Fruit fly (Drosophila melanogaster) whole organism, embryonic: ENCODE results near the gene CG18598.

Source experiments
- ATbp ChIP-seq: fragments of 200-800 bp; sonication (Bioruptor generic); optimal IDR thresholded peaks from 2 replicates; lab custom pipeline; 2017; ENCODE audit warnings: missing biosample characterization, mild to moderate bottlenecking, missing genetic modification characterization, missing genetic modification reagents
- Bteb2 ChIP-seq: fragments of 200-800 bp; sonication (Bioruptor generic); optimal IDR thresholded peaks from 2 replicates; lab custom pipeline; 2016; ENCODE audit warnings: missing biosample characterization, missing genetic modification characterization
- CG1024 ChIP-seq: fragments of 200-800 bp; sonication (Bioruptor generic); IDR thresholded peaks from 2 replicates; pipeline ENCODE4 v1.3.6; 2022; ENCODE audit warnings: missing biosample characterization, missing genetic modification characterization
- CG10366 ChIP-seq: fragments of 200-800 bp; sonication (Bioruptor generic); IDR thresholded peaks from 2 replicates; pipeline ENCODE4 v1.3.6; 2022; ENCODE audit warnings: missing biosample characterization, missing genetic modification characterization
- CG12071 ChIP-seq: fragments of 200-800 bp; sonication (Bioruptor generic); optimal IDR thresholded peaks from 3 replicates; lab custom pipeline; 2018; ENCODE audit warnings: missing biosample characterization, mild to moderate bottlenecking, missing genetic modification characterization
- CG13894 ChIP-seq: fragments of 200-800 bp; sonication (Bioruptor generic); optimal IDR thresholded peaks from 3 replicates; lab custom pipeline; 2018; ENCODE audit warnings: missing biosample characterization, mild to moderate bottlenecking, missing genetic modification characterization, moderate library complexity
- CG14965 ChIP-seq: fragments of 200-800 bp; sonication (Bioruptor generic); optimal IDR thresholded peaks from 2 replicates; lab custom pipeline; 2016; ENCODE audit warnings: missing biosample characterization, missing genetic modification characterization, borderline replicate concordance
- CG15073 ChIP-seq: fragments of 200-800 bp; sonication (Bioruptor generic); optimal IDR thresholded peaks from 2 replicates; lab custom pipeline; 2016; ENCODE audit warnings: missing biosample characterization, missing genetic modification characterization
- CG16813 ChIP-seq: fragments of 200-800 bp; sonication (Bioruptor generic); IDR thresholded peaks from 3 replicates; pipeline ENCODE4 v1.3.6; 2022; ENCODE audit warnings: missing biosample characterization, missing genetic modification characterization; ENCODE audit not compliant: partially characterized antibody
- CG17186 ChIP-seq: fragments of 200-800 bp; sonication (Bioruptor generic); optimal IDR thresholded peaks from 3 replicates; lab custom pipeline; 2017; ENCODE audit warnings: missing biosample characterization, missing genetic modification reagents, missing genetic modification characterization
- CG17328 ChIP-seq: fragments of 200-800 bp; sonication (Bioruptor generic); IDR thresholded peaks from 2 replicates; pipeline ENCODE4 v1.3.6; 2022; ENCODE audit warnings: missing biosample characterization, missing genetic modification characterization
- CG18764 ChIP-seq: fragments of 200-800 bp; sonication (Bioruptor generic); optimal IDR thresholded peaks from 3 replicates; lab custom pipeline; 2016; ENCODE audit warnings: missing biosample characterization, missing genetic modification characterization
- CG30403 ChIP-seq: fragments of 200-800 bp; sonication (Bioruptor generic); optimal IDR thresholded peaks from 3 replicates; lab custom pipeline; 2016; ENCODE audit warnings: missing biosample characterization, missing genetic modification characterization
- CG33557 ChIP-seq: fragments of 200-800 bp; sonication (Bioruptor generic); optimal IDR thresholded peaks from 2 replicates; lab custom pipeline; 2019; ENCODE audit warnings: missing biosample characterization, mild to moderate bottlenecking, missing genetic modification characterization, moderate library complexity
- CG34422 ChIP-seq: fragments of 200-800 bp; sonication (Bioruptor generic); IDR thresholded peaks from 3 replicates; pipeline ENCODE4 v1.3.6; 2022; ENCODE audit warnings: missing biosample characterization, missing genetic modification characterization
- CG3726 ChIP-seq: fragments of 200-800 bp; sonication (Bioruptor generic); IDR thresholded peaks from 3 replicates; pipeline ENCODE4, ENCODE4 v1.3.6; 2022; ENCODE audit warnings: missing biosample characterization, missing genetic modification characterization
- CG3847 ChIP-seq: fragments of 200-800 bp; sonication (Bioruptor generic); IDR thresholded peaks from 2 replicates; pipeline ENCODE4 v1.3.6; 2022; ENCODE audit warnings: missing biosample characterization, missing genetic modification characterization
- CG4328 ChIP-seq: fragments of 200-800 bp; sonication (Bioruptor generic); optimal IDR thresholded peaks from 3 replicates; lab custom pipeline; 2017; ENCODE audit warnings: missing biosample characterization, missing genetic modification reagents, missing genetic modification characterization
- CG4707 ChIP-seq: fragments of 200-800 bp; sonication (Bioruptor generic); optimal IDR thresholded peaks from 2 replicates; lab custom pipeline; 2018; ENCODE audit warnings: missing biosample characterization, mild to moderate bottlenecking, missing genetic modification characterization, moderate library complexity
- CG5180 ChIP-seq: fragments of 200-800 bp; sonication (Bioruptor generic); optimal IDR thresholded peaks from 3 replicates; lab custom pipeline; 2017; ENCODE audit warnings: missing biosample characterization, missing genetic modification characterization, mild to moderate bottlenecking, moderate library complexity, missing genetic modification reagents
- CG8281 ChIP-seq: fragments of 200-800 bp; sonication (Bioruptor generic); optimal IDR thresholded peaks from 2 replicates; lab custom pipeline; 2018; ENCODE audit warnings: missing biosample characterization, mild to moderate bottlenecking, missing genetic modification characterization, moderate library complexity
- CG8924 ChIP-seq: fragments of 200-800 bp; optimal IDR thresholded peaks from 3 replicates; lab custom pipeline; 2019; ENCODE audit warnings: missing biosample characterization, mild to moderate bottlenecking, missing genetic modification characterization, moderate library complexity
- CG9797 ChIP-seq: fragments of 200-800 bp; sonication (Bioruptor generic); optimal IDR thresholded peaks from 3 replicates; lab custom pipeline; 2018; ENCODE audit warnings: missing biosample characterization, mild to moderate bottlenecking, missing genetic modification characterization
- D ChIP-seq, 2 experiments: fragments of 200-800 bp in 1 of 2; fragments of >200 bp in 1 of 2; sonication (Bioruptor generic) in 1 of 2; optimal IDR thresholded peaks; 2 replicates in 1 of 2; 3 replicates in 1 of 2; lab custom pipeline; 2017; ENCODE audit warnings: mild to moderate bottlenecking in 1 of 2, missing biosample characterization in 1 of 2, missing genetic modification characterization in 1 of 2, missing genetic modification reagents in 1 of 2
- Dek ChIP-seq: fragments of 200-800 bp; sonication (Bioruptor generic); optimal IDR thresholded peaks from 3 replicates; lab custom pipeline; 2019; ENCODE audit warnings: missing biosample characterization, mild to moderate bottlenecking, missing genetic modification characterization, moderate library complexity
- E2f2 ChIP-seq: fragments of 200-800 bp; sonication (Bioruptor generic); IDR thresholded peaks from 2 replicates; pipeline ENCODE4 v1.3.6; 2022; ENCODE audit warnings: missing biosample characterization, missing genetic modification characterization
- H15 ChIP-seq: fragments of 200-800 bp; sonication (Bioruptor generic); IDR thresholded peaks from 3 replicates; pipeline ENCODE4 v1.3.6; 2022; ENCODE audit warnings: missing biosample characterization, missing genetic modification characterization
- HLHmδ ChIP-seq: fragments of 200-800 bp; sonication (Bioruptor generic); optimal IDR thresholded peaks from 2 replicates; lab custom pipeline; 2018; ENCODE audit warnings: missing biosample characterization, mild to moderate bottlenecking, missing genetic modification characterization, moderate library complexity
- Med ChIP-seq: fragments of 200-800 bp; sonication (Bioruptor generic); peaks from one replicate; lab custom pipeline; 2016; ENCODE audit warnings: missing biosample characterization, missing genetic modification characterization, mild to moderate bottlenecking, inconsistent platforms, moderate library complexity
- Nf-YC ChIP-seq: fragments of 200-800 bp; optimal IDR thresholded peaks from 3 replicates; lab custom pipeline; 2019; ENCODE audit warnings: missing biosample characterization, mild to moderate bottlenecking, missing genetic modification characterization, moderate library complexity
- Ptx1 ChIP-seq: fragments of 200-800 bp; sonication (Bioruptor generic); IDR thresholded peaks from 2 replicates; pipeline ENCODE4 v1.3.6; 2022; ENCODE audit warnings: missing biosample characterization, missing genetic modification characterization
- Tbp ChIP-seq: fragments of >200 bp; optimal IDR thresholded peaks from 2 replicates; lab custom pipeline; 2018; ENCODE audit warnings: missing biosample characterization, missing genetic modification characterization
- YL-1 ChIP-seq: fragments of 200-800 bp; sonication (Bioruptor generic); optimal IDR thresholded peaks from 3 replicates; lab custom pipeline; 2017; ENCODE audit warnings: missing biosample characterization, mild to moderate bottlenecking, missing genetic modification characterization
- btn ChIP-seq: fragments of 200-800 bp; sonication (Bioruptor generic); optimal IDR thresholded peaks from 2 replicates; lab custom pipeline; 2016; ENCODE audit warnings: missing biosample characterization, missing genetic modification characterization
- cg ChIP-seq: fragments of 200-800 bp; sonication (Bioruptor generic); optimal IDR thresholded peaks from 3 replicates; lab custom pipeline; 2019; ENCODE audit warnings: missing biosample characterization, mild to moderate bottlenecking, missing genetic modification characterization, moderate library complexity
- esg ChIP-seq: fragments of 200-800 bp; sonication (Bioruptor generic); conservative IDR thresholded peaks from 2 replicates; pipeline ENCODE4 v1.3.6; 2022; ENCODE audit warnings: missing biosample characterization, missing genetic modification characterization
- gro ChIP-seq: fragments of 200-800 bp; sonication (Bioruptor generic); optimal IDR thresholded peaks from 2 replicates; lab custom pipeline; 2016; ENCODE audit warnings: missing biosample characterization, missing genetic modification characterization
- gsb ChIP-seq: fragments of 200-800 bp; sonication (Bioruptor generic); IDR thresholded peaks from 2 replicates; pipeline ENCODE4 v1.3.6; 2022; ENCODE audit warnings: missing biosample characterization, missing genetic modification characterization
- insv ChIP-seq, 2 experiments: fragments of 200-800 bp; sonication (Bioruptor generic); optimal IDR thresholded peaks; 3 replicates each; lab custom pipeline; 2016 to 2018; ENCODE audit warnings: missing biosample characterization in 2 of 2, missing genetic modification characterization in 2 of 2
- inv ChIP-seq: fragments of 200-800 bp; sonication (Bioruptor generic); IDR thresholded peaks from 2 replicates; pipeline ENCODE4 v1.3.6; 2022; ENCODE audit warnings: missing biosample characterization, missing genetic modification characterization; ENCODE audit not compliant: partially characterized antibody
- kni ChIP-seq: fragments of 200-800 bp; sonication (Bioruptor generic); optimal IDR thresholded peaks from 3 replicates; lab custom pipeline; 2017; ENCODE audit warnings: mild to moderate bottlenecking, missing biosample characterization, missing genetic modification reagents, missing genetic modification characterization
- lov ChIP-seq, 2 experiments: fragments of 200-800 bp in 1 of 2; fragments of >200 bp in 1 of 2; sonication (Bioruptor generic) in 1 of 2; IDR thresholded peaks in 1 of 2; optimal IDR thresholded peaks in 1 of 2; 2 replicates in 1 of 2; 3 replicates in 1 of 2; pipeline versions ENCODE4 v1.3.6 to Lab custom; 2017 to 2022; ENCODE audit warnings: missing biosample characterization in 1 of 2, missing genetic modification characterization in 1 of 2
- nerfin-1 ChIP-seq: fragments of 200-800 bp; sonication (Bioruptor generic); optimal IDR thresholded peaks from 3 replicates; lab custom pipeline; 2019; ENCODE audit warnings: missing biosample characterization, mild to moderate bottlenecking, missing genetic modification characterization, moderate library complexity
- pho ChIP-seq: fragments of 200-800 bp; sonication (Bioruptor generic); optimal IDR thresholded peaks from 2 replicates; lab custom pipeline; 2016; ENCODE audit warnings: missing biosample characterization, missing genetic modification characterization
- prd ChIP-seq, 3 experiments: fragments of >200 bp in 2 of 3; fragments of 200-800 bp in 1 of 3; sonication (Bioruptor generic) in 1 of 3; optimal IDR thresholded peaks in 2 of 3; IDR thresholded peaks in 1 of 3; 2 replicates in 2 of 3; 3 replicates in 1 of 3; pipeline versions ENCODE4 v1.3.6 to Lab custom; 2017 to 2022; ENCODE audit warnings: missing biosample characterization in 1 of 3, missing genetic modification characterization in 1 of 3
- so ChIP-seq: fragments of 200-800 bp; sonication (Bioruptor generic); IDR thresholded peaks from 3 replicates; pipeline ENCODE4 v1.3.6; 2022; ENCODE audit warnings: missing biosample characterization, missing genetic modification characterization
- stc ChIP-seq: fragments of 200-800 bp; sonication (Bioruptor generic); IDR thresholded peaks from 2 replicates; pipeline ENCODE4 v1.3.6; 2022; ENCODE audit warnings: missing biosample characterization, missing genetic modification characterization
- tll ChIP-seq, 2 experiments: fragments of 200-800 bp in 1 of 2; fragments of >200 bp in 1 of 2; sonication (Bioruptor generic) in 1 of 2; optimal IDR thresholded peaks; 2 replicates each; lab custom pipeline; 2017 to 2019; ENCODE audit warnings: missing biosample characterization in 2 of 2, missing genetic modification characterization in 2 of 2, mild to moderate bottlenecking in 1 of 2, moderate library complexity in 1 of 2
- zen2 ChIP-seq: fragments of 200-800 bp; sonication (Bioruptor generic); IDR thresholded peaks from 3 replicates; pipeline ENCODE4 v1.3.6; 2022; ENCODE audit warnings: missing biosample characterization, missing genetic modification characterization; ENCODE audit not compliant: partially characterized antibody

Gene CG18598

dm6 chr3R:18234699-18235257 lies 16.1 kb upstream of the CG18598 start:
- no peak for TF ChIP-seq E2f2 (GFP tag; lab: Robert Waterston, UW)
- TF ChIP-seq CG17186 (GFP tag; lab: Kevin White, UChicago): no peak
- TF ChIP-seq prd (optimal IDR thresholded peaks at IDR 0.05; lab: Kevin White, UChicago): no peak
- TF ChIP-seq prd (GFP tag; IDR thresholded peaks at IDR 0.05; lab: Robert Waterston, UW): no peak
- TF ChIP-seq lov (optimal IDR thresholded peaks at IDR 0.05; lab: Kevin White, UChicago): no peak
- TF ChIP-seq lov (GFP tag; IDR thresholded peaks at IDR 0.05; lab: Robert Waterston, UW): no peak
- TF ChIP-seq D (optimal IDR thresholded peaks at IDR 0.05; lab: Kevin White, UChicago): peak; percentile 46
- no peak for TF ChIP-seq D (GFP tag; optimal IDR thresholded peaks at IDR 0.05; lab: Kevin White, UChicago)
- TF ChIP-seq CG13894 (tag; lab: Kevin White, UChicago): no peak
- TF ChIP-seq Tbp (GFP tag; lab: Kevin White, UChicago): no peak
- TF ChIP-seq CG16813 (GFP tag; lab: Robert Waterston, UW): no peak
- TF ChIP-seq zen2 (GFP tag; lab: Robert Waterston, UW): no peak
- no peak for TF ChIP-seq YL-1
- TF ChIP-seq Nf-YC (tag; lab: Kevin White, UChicago): no peak
- TF ChIP-seq nerfin-1 (tag; lab: Kevin White, UChicago): peak; percentile 97
- no peak for TF ChIP-seq Dek (tag; lab: Kevin White, UChicago)
- no peak for TF ChIP-seq CG14965
- no peak for TF ChIP-seq CG34422 (GFP tag; lab: Robert Waterston, UW)
- no peak for TF ChIP-seq cg (GFP tag; lab: Kevin White, UChicago)
- no peak for TF ChIP-seq so (GFP tag; lab: Robert Waterston, UW)
- TF ChIP-seq gsb (GFP tag; lab: Robert Waterston, UW): no peak
- no peak for TF ChIP-seq CG3726
- no peak for TF ChIP-seq pho (GFP tag; lab: Kevin White, UChicago)
- no peak for TF ChIP-seq esg (GFP tag; lab: Robert Waterston, UW)
- no peak for TF ChIP-seq Bteb2 (GFP tag; lab: Kevin White, UChicago)
- TF ChIP-seq Med (GFP tag; lab: Kevin White, UChicago): no peak
- no peak for TF ChIP-seq CG9797 (GFP tag; lab: Kevin White, UChicago)
- TF ChIP-seq Ptx1: no peak
- peak in 1 of 2 experiments; percentile 29 for TF ChIP-seq tll (GFP tag; optimal IDR thresholded peaks at IDR 0.05; lab: Kevin White, UChicago)
- TF ChIP-seq CG3847 (GFP tag; lab: Robert Waterston, UW): no peak
- TF ChIP-seq ATbp (GFP tag; lab: Kevin White, UChicago): no peak
- no peak for TF ChIP-seq CG30403 (GFP tag; lab: Kevin White, UChicago)
- TF ChIP-seq CG1024: no peak
- TF ChIP-seq CG15073: no peak
- peak in 1 of 2 experiments; percentile 84 for TF ChIP-seq insv (GFP tag; optimal IDR thresholded peaks at IDR 0.05; lab: Kevin White, UChicago)
- TF ChIP-seq inv (GFP tag; lab: Robert Waterston, UW): no peak
- no peak for TF ChIP-seq kni (GFP tag; lab: Kevin White, UChicago)
- TF ChIP-seq CG8281: no peak
- TF ChIP-seq btn: no peak
- TF ChIP-seq stc (GFP tag; lab: Robert Waterston, UW): no peak
- TF ChIP-seq CG12071 (GFP tag; lab: Kevin White, UChicago): no peak
- no peak for TF ChIP-seq CG4707 (GFP tag; lab: Kevin White, UChicago)
- peak; percentile 86 for TF ChIP-seq CG5180 (GFP tag; lab: Kevin White, UChicago)
- TF ChIP-seq CG8924 (tag; lab: Kevin White, UChicago): no peak
- TF ChIP-seq CG4328 (GFP tag; lab: Kevin White, UChicago): no peak
- no peak for TF ChIP-seq CG33557 (GFP tag; lab: Kevin White, UChicago)
- no peak for TF ChIP-seq CG17328 (GFP tag; lab: Robert Waterston, UW)
- peak; percentile 11 for TF ChIP-seq HLHmδ
- TF ChIP-seq CG10366 (GFP tag; lab: Robert Waterston, UW): no peak
- TF ChIP-seq CG18764 (GFP tag; lab: Kevin White, UChicago): no peak
- TF ChIP-seq H15 (GFP tag; lab: Robert Waterston, UW): no peak
- TF ChIP-seq gro (GFP tag; lab: Kevin White, UChicago): no peak
